Worm (Caenorhabditis elegans): ENCODE data around the gene scrm-8.

DNA sequence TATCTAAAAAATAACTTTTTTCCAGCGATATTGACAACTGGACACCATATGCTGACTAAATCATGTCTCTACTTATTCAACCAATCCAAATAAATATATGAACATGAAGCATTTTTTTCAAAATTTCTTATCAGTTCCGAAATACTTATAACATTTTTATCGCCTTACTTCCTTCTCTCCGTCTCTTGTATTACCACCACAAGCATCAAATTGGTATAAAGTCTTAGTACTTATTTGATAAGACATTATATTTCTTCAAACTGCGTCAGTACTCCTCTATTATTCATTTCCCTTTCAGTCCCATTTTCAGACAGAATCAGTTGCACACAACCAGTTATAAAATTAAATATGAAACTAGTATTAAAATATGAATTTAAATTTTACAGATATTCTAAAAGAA is 16.6 kb upstream of the scrm-8 start:
- TF ChIP-seq hmbx-1 (tag; optimal IDR thresholded peaks at IDR 0.05), result no peak
- no peak for TF ChIP-seq sea-1 (GFP tag; conservative IDR thresholded peaks at IDR 0.05)

All from whole organism, early embryonic.